Worm (Caenorhabditis elegans) whole organism, L4 larva: Measurements from ENCODE around the gene ZK686.5.

Experiments used
- F26F4.8 ChIP-seq: fragments of 200-800 bp; sonication (Bioruptor generic); conservative IDR thresholded peaks from 2 replicates; pipeline ENCODE4 v1.3.6; 2022; ENCODE audit warnings: missing genetic modification characterization, missing compliant biosample characterization
- T20F7.1 ChIP-seq: fragments of 200-800 bp; sonication (Bioruptor generic); optimal IDR thresholded peaks from 2 replicates; lab custom pipeline; 2018; ENCODE audit warnings: mild to moderate bottlenecking, missing genetic modification characterization, missing compliant biosample characterization
- Y75B8A.6 ChIP-seq: fragments of 200-800 bp; sonication (Bioruptor generic); IDR thresholded peaks from 2 replicates; pipeline ENCODE4 v1.3.6; 2022; ENCODE audit warnings: missing genetic modification reagents, missing genetic modification characterization, missing compliant biosample characterization
- ZK546.5 ChIP-seq, 2 experiments: sonication (generic microtip); optimal IDR thresholded peaks; 2 replicates each; lab custom pipeline; 2017; ENCODE audit warnings: missing biosample characterization in 2 of 2, missing genetic modification characterization in 2 of 2
- ceh-20 ChIP-seq: fragments of 200-800 bp; sonication (Bioruptor generic); IDR thresholded peaks from 2 replicates; pipeline ENCODE4 v1.3.6; 2022; ENCODE audit warnings: missing genetic modification reagents, missing genetic modification characterization, missing compliant biosample characterization
- daf-12 ChIP-seq: fragments of 150-350 bp; optimal IDR thresholded peaks from 2 replicates; lab custom pipeline; 2014; ENCODE audit warnings: missing biosample characterization, missing genetic modification reagents, missing genetic modification characterization
- daf-16 ChIP-seq, 3 experiments: sonication (generic microtip); optimal IDR thresholded peaks; 2 replicates each; lab custom pipeline; 2016 to 2017; ENCODE audit warnings: missing genetic modification characterization in 3 of 3, missing genetic modification reagents in 3 of 3, mild to moderate bottlenecking in 2 of 3, missing compliant biosample characterization in 2 of 3, missing biosample characterization in 1 of 3, moderate library complexity in 1 of 3
- dmd-6 ChIP-seq: fragments of 200-800 bp; sonication (Bioruptor generic); IDR thresholded peaks from 2 replicates; pipeline ENCODE4 v1.3.6; 2022; ENCODE audit warnings: missing genetic modification reagents, missing genetic modification characterization, missing compliant biosample characterization
- duxl-1 ChIP-seq: sonication (generic microtip); optimal IDR thresholded peaks from 2 replicates; lab custom pipeline; 2016; ENCODE audit warnings: mild to moderate bottlenecking, missing genetic modification characterization, moderate library complexity, missing compliant biosample characterization; ENCODE audit not compliant: poor library complexity
- gei-8 ChIP-seq: fragments of 200-800 bp; sonication (Bioruptor generic); optimal IDR thresholded peaks from 2 replicates; lab custom pipeline; 2018; ENCODE audit warnings: mild to moderate bottlenecking, missing genetic modification characterization, missing compliant biosample characterization
- hlh-30 ChIP-seq: sonication (generic microtip); optimal IDR thresholded peaks from 2 replicates; lab custom pipeline; 2017; ENCODE audit warnings: antibody characterized with exemption, mild to moderate bottlenecking, missing genetic modification characterization, missing compliant biosample characterization; ENCODE audit not compliant: insufficient read depth
- lin-39 ChIP-seq: fragments of 150-350 bp; optimal IDR thresholded peaks from 2 replicates; lab custom pipeline; 2014; ENCODE audit warnings: missing biosample characterization, missing genetic modification reagents, missing genetic modification characterization
- lsy-2 ChIP-seq, 2 experiments: fragments of 150-350 bp in 1 of 2; sonication (generic microtip) in 1 of 2; optimal IDR thresholded peaks; 2 replicates each; lab custom pipeline; 2014 to 2017; ENCODE audit warnings: missing biosample characterization in 2 of 2, missing genetic modification characterization in 2 of 2
- mdl-1 ChIP-seq, 2 experiments: fragments of 150-350 bp in 1 of 2; sonication (generic microtip) in 1 of 2; optimal IDR thresholded peaks; 2 replicates each; lab custom pipeline; 2014 to 2017; ENCODE audit warnings: missing biosample characterization in 2 of 2, missing genetic modification characterization in 2 of 2
- mes-2 ChIP-seq: sonication (generic microtip); optimal IDR thresholded peaks from 2 replicates; lab custom pipeline; 2016; ENCODE audit warnings: missing genotype, mild to moderate bottlenecking, missing genetic modification characterization, missing compliant biosample characterization; ENCODE audit not compliant: poor library complexity, severe bottlenecking
- nhr-10 ChIP-seq: fragments of 150-350 bp; optimal IDR thresholded peaks from 2 replicates; lab custom pipeline; 2014; ENCODE audit warnings: missing biosample characterization, missing genetic modification characterization
- nhr-28 ChIP-seq: fragments of 150-350 bp; optimal IDR thresholded peaks from 2 replicates; lab custom pipeline; 2014; ENCODE audit warnings: missing biosample characterization, missing genetic modification characterization
- nhr-42 ChIP-seq: fragments of 200-800 bp; sonication (Bioruptor generic); IDR thresholded peaks from 2 replicates; pipeline ENCODE4 v1.3.6; 2022; ENCODE audit warnings: missing genetic modification characterization, missing compliant biosample characterization
- nhr-48 ChIP-seq: sonication (generic microtip); optimal IDR thresholded peaks from 2 replicates; lab custom pipeline; 2016; ENCODE audit warnings: mild to moderate bottlenecking, missing genetic modification characterization, missing compliant biosample characterization
- nhr-6 ChIP-seq: fragments of 150-350 bp; optimal IDR thresholded peaks from 2 replicates; lab custom pipeline; 2014; ENCODE audit warnings: missing biosample characterization, missing genetic modification characterization
- sdz-12 ChIP-seq: fragments of 200-800 bp; sonication (Bioruptor generic); optimal IDR thresholded peaks from 2 replicates; lab custom pipeline; 2018; ENCODE audit warnings: mild to moderate bottlenecking, missing genetic modification characterization, missing compliant biosample characterization
- set-16 ChIP-seq: fragments of 200-800 bp; sonication (Bioruptor generic); IDR thresholded peaks from 2 replicates; pipeline ENCODE4 v1.3.6; 2022; ENCODE audit warnings: missing genetic modification reagents, missing genetic modification characterization, missing compliant biosample characterization
- spr-1 ChIP-seq: sonication (generic microtip); optimal IDR thresholded peaks from 2 replicates; lab custom pipeline; 2016; ENCODE audit warnings: mild to moderate bottlenecking, missing genetic modification characterization, missing compliant biosample characterization
- tra-1 ChIP-seq: fragments of 200-800 bp; sonication (Bioruptor generic); IDR thresholded peaks from 2 replicates; pipeline ENCODE4 v1.3.6; 2022; ENCODE audit warnings: missing genetic modification reagents, missing genetic modification characterization, missing compliant biosample characterization
- unc-39 ChIP-seq: sonication (generic microtip); optimal IDR thresholded peaks from 2 replicates; lab custom pipeline; 2017; ENCODE audit warnings: missing biosample characterization, missing genetic modification characterization
- unc-62 ChIP-seq, 3 experiments: fragments of 150-350 bp in 1 of 3; sonication (generic microtip); optimal IDR thresholded peaks in 2 of 3; peaks in 1 of 3; 1 replicate in 1 of 3; 2 replicates in 2 of 3; lab custom pipeline; 2014 to 2017; ENCODE audit warnings: missing biosample characterization in 3 of 3, missing genetic modification characterization in 3 of 3, missing genetic modification reagents in 3 of 3, missing genotype in 1 of 3

Gene ZK686.5

ce11 chrIII:7792209-7792608, 24.9 kb upstream of the ZK686.5 start:
- TF ChIP-seq duxl-1 (tag; lab: Kevin White, UChicago): peak; percentile 24
- peak in 1 of 2 experiments; percentile 56 for TF ChIP-seq lsy-2 (tag; optimal IDR thresholded peaks at IDR 0.05; lab: Kevin White, UChicago)
- TF ChIP-seq sdz-12: no peak

- no peak for TF ChIP-seq nhr-42
- no peak for TF ChIP-seq F26F4.8 (GFP tag; lab: Robert Waterston, UW)
- no peak for TF ChIP-seq ZK546.5 (tag; optimal IDR thresholded peaks at IDR 0.05; lab: Kevin White, UChicago)
- no peak for TF ChIP-seq daf-12
- TF ChIP-seq hlh-30 (tag; lab: Kevin White, UChicago): peak; percentile 7
- TF ChIP-seq lin-39 (tag; lab: Kevin White, UChicago): no peak
- TF ChIP-seq unc-62 (GFP tag; optimal IDR thresholded peaks at IDR 0.05 in 1 of 2; lab: Kevin White, UChicago): peak in 1 of 2 experiments; percentile 75
- TF ChIP-seq unc-62 (tag; optimal IDR thresholded peaks at IDR 0.05; lab: Kevin White, UChicago): no peak
- TF ChIP-seq unc-39 (tag; lab: Kevin White, UChicago): no peak
- TF ChIP-seq gei-8: no peak
- peak in 1 of 2 experiments; percentile 68 for TF ChIP-seq lsy-2 (tag; optimal IDR thresholded peaks at IDR 0.05; lab: Kevin White, UChicago)
Measured at ce11 chrIII:7790522-7790921, 23.2 kb upstream of the ZK686.5 start.

ce11 chrIII:7788410-7788809, 21.1 kb upstream of the ZK686.5 start:
- TF ChIP-seq nhr-28 (tag; lab: Kevin White, UChicago) (no peak), nhr-10 (tag; lab: Kevin White, UChicago) (no peak), unc-62 (GFP tag; optimal IDR thresholded peaks at IDR 0.05 in 1 of 2; lab: Kevin White, UChicago) (no peak), unc-62 (tag; optimal IDR thresholded peaks at IDR 0.05; lab: Kevin White, UChicago) (no peak), T20F7.1 (GFP tag; lab: Kevin White, UChicago) (no peak), unc-39 (tag; lab: Kevin White, UChicago) (no peak), daf-16 (GFP tag; optimal IDR thresholded peaks at IDR 0.05; lab: Kevin White, UChicago) (no peak), daf-16 (tag; optimal IDR thresholded peaks at IDR 0.05; lab: Kevin White, UChicago) (no peak), mdl-1 (tag; optimal IDR thresholded peaks at IDR 0.05; lab: Kevin White, UChicago) (no peak), spr-1 (tag; lab: Kevin White, UChicago) (no peak), lin-39 (tag; lab: Kevin White, UChicago) (no peak), duxl-1 (tag; lab: Kevin White, UChicago) (no peak), set-16 (GFP tag; lab: Robert Waterston, UW) (no peak), F26F4.8 (GFP tag; lab: Robert Waterston, UW) (no peak)

- TF ChIP-seq nhr-6 (no peak), tra-1 (0 out of 2 replicates have a peak, but pooled peaks have one; percentile 23), ceh-20 (GFP tag; lab: Robert Waterston, UW) (0 out of 2 replicates have a peak, but pooled peaks have one; percentile 21), lsy-2 (tag; optimal IDR thresholded peaks at IDR 0.05; lab: Kevin White, UChicago) (peak in 1 of 2 experiments; percentile 43), dmd-6 (GFP tag; lab: Robert Waterston, UW) (no peak), nhr-48 (no peak), mes-2 (tag; lab: Kevin White, UChicago) (no peak), duxl-1 (tag; lab: Kevin White, UChicago) (peak; percentile 7)
Measured at ce11 chrIII:7784201-7784600, 16.9 kb upstream of the ZK686.5 start.

ce11 chrIII:7783354-7783753, 16.0 kb upstream of the ZK686.5 start, which contains the start of gene mab-5:
Gene mab-5 (minus strand): TSS chrIII:7783454.
- TF ChIP-seq nhr-48: no peak

ce11 chrIII:7780566-7781238, 13.4 kb upstream of the ZK686.5 start:
- no peak for TF ChIP-seq Y75B8A.6 (GFP tag; lab: Robert Waterston, UW)
- 0 out of 2 replicates have a peak, but pooled peaks have one; percentile 24 for TF ChIP-seq ceh-20 (GFP tag; lab: Robert Waterston, UW)
- TF ChIP-seq lsy-2 (tag; optimal IDR thresholded peaks at IDR 0.05; lab: Kevin White, UChicago): peak in 1 of 2 experiments; percentile 14
